Fruit fly (Drosophila melanogaster): ENCODE measurements around the gene CG15721.

The CG15721 gene

dm6 chrX:12925426-12926256 is 44.9 kb upstream of the CG15721 start (continued):
- TF ChIP-seq tin (GFP tag; optimal IDR thresholded peaks at IDR 0.05) (peak; percentile 22), MTF-1 (GFP tag; optimal IDR thresholded peaks at IDR 0.05; ENCODE audit: borderline replicate concordance) (no peak), run (tag; optimal IDR thresholded peaks at IDR 0.05) (no peak), CG11247 (GFP tag; IDR thresholded peaks at IDR 0.05) (peak; percentile 50; the same call in 1 of the 2 replicates), unc-4 (GFP tag; IDR thresholded peaks at IDR 0.05; ENCODE audit: partially characterized antibody) (no peak), Sry-β (GFP tag; optimal IDR thresholded peaks at IDR 0.05) (no peak), CG11093 (GFP tag; IDR thresholded peaks at IDR 0.05) (peak; percentile 65; the same call in 2 of the 3 replicates), cwo (GFP tag; optimal IDR thresholded peaks at IDR 0.05) (peak; percentile 69), Lpt (GFP tag; optimal IDR thresholded peaks at IDR 0.05) (no peak), jigr1 (GFP tag; IDR thresholded peaks at IDR 0.05) (peak; percentile 60; the same call in 1 of the 3 replicates), CG30403 (GFP tag; optimal IDR thresholded peaks at IDR 0.05) (peak; percentile 40), btn (GFP tag; optimal IDR thresholded peaks at IDR 0.05) (no peak), Meics (GFP tag; optimal IDR thresholded peaks at IDR 0.05) (peak; percentile 56), CG18476 (GFP tag; optimal IDR thresholded peaks at IDR 0.05) (no peak), gsb-n (tag; optimal IDR thresholded peaks at IDR 0.05) (peak; percentile 26), stwl (tag; optimal IDR thresholded peaks at IDR 0.05) (no peak), CG5245 (GFP tag; optimal IDR thresholded peaks at IDR 0.05) (peak; percentile 1), crol (GFP tag; IDR thresholded peaks at IDR 0.05) (0 out of 2 replicates have a peak, but pooled peaks have one; percentile 25), mam (GFP tag; optimal IDR thresholded peaks at IDR 0.05) (no peak), CG12071 (GFP tag; optimal IDR thresholded peaks at IDR 0.05) (no peak), Hr39 (optimal IDR thresholded peaks at IDR 0.05) (no peak), Mrtf (GFP tag; IDR thresholded peaks at IDR 0.05) (peak; percentile 19; the same call in 1 of the 3 replicates), D19A (tag; optimal IDR thresholded peaks at IDR 0.05) (peak; percentile 66), CG13123 (GFP tag; optimal IDR thresholded peaks at IDR 0.05) (no peak), Mes4 (GFP tag; optimal IDR thresholded peaks at IDR 0.05) (no peak), sug (tag; optimal IDR thresholded peaks at IDR 0.05) (peak; percentile 48), CG10147 (GFP tag; optimal IDR thresholded peaks at IDR 0.05) (no peak), fd102C (GFP tag; optimal IDR thresholded peaks at IDR 0.05) (no peak), B-H1 (GFP tag; IDR thresholded peaks at IDR 0.05) (peak; percentile 56), CG7357 (GFP tag; IDR thresholded peaks at IDR 0.05) (peak; percentile 40; the same call in 1 of the 3 replicates), CG5953 (GFP tag; IDR thresholded peaks at IDR 0.05) (peak; percentile 37; the same call in 1 of the 2 replicates), gce (GFP tag; IDR thresholded peaks at IDR 0.05) (0 out of 3 replicates have a peak, but pooled peaks have one; percentile 22), sna (GFP tag; IDR thresholded peaks at IDR 0.05; ENCODE audit: partially characterized antibody) (no peak), PHDP (tag; optimal IDR thresholded peaks at IDR 0.05) (peak; percentile 43), Adf1 (GFP tag; IDR thresholded peaks at IDR 0.05) (no peak), exex (tag; optimal IDR thresholded peaks at IDR 0.05) (no peak), CG34376 (GFP tag; optimal IDR thresholded peaks at IDR 0.05) (no peak), chinmo (GFP tag; IDR thresholded peaks at IDR 0.05; ENCODE audit: partially characterized antibody) (0 out of 4 replicates have a peak, but pooled peaks have one; percentile 48), CTCF (GFP tag; optimal IDR thresholded peaks at IDR 0.05) (no peak), vfl (GFP tag; optimal IDR thresholded peaks at IDR 0.05) (no peak), gro (GFP tag; optimal IDR thresholded peaks at IDR 0.05) (no peak), CG14965 (GFP tag; optimal IDR thresholded peaks at IDR 0.05; ENCODE audit: borderline replicate concordance) (no peak), jing (GFP tag; optimal IDR thresholded peaks at IDR 0.05) (no peak), scrt (GFP tag; optimal IDR thresholded peaks at IDR 0.05) (peak; percentile 59), BtbVII (GFP tag; optimal IDR thresholded peaks at IDR 0.05) (peak; percentile 38), ro (GFP tag; IDR thresholded peaks at IDR 0.05) (no peak), CoRest (tag; optimal IDR thresholded peaks at IDR 0.05) (peak; percentile 66), Aef1 (GFP tag; IDR thresholded peaks at IDR 0.05) (peak; percentile 46; the same call in 2 of the 3 replicates), CG1024 (GFP tag; IDR thresholded peaks at IDR 0.05) (peak; percentile 26; the same call in 1 of the 2 replicates)
